Fruit fly (Drosophila melanogaster) whole organism, embryonic: ENCODE data around the gene CG34056.

Source experiments
- Adf1 ChIP-seq: fragments of 200-800 bp; sonication (Bioruptor generic); IDR thresholded peaks from 2 replicates; pipeline ENCODE4 v1.3.6; 2022; ENCODE audit warnings: missing biosample characterization, missing genetic modification characterization
- Atf3 ChIP-seq: fragments of 200-800 bp; sonication (Bioruptor generic); optimal IDR thresholded peaks from 3 replicates; lab custom pipeline; 2016; ENCODE audit warnings: missing biosample characterization, missing genetic modification characterization
- Blimp-1 ChIP-seq: fragments of 200-800 bp; sonication (Bioruptor generic); optimal IDR thresholded peaks from 3 replicates; lab custom pipeline; 2018; ENCODE audit warnings: missing biosample characterization, missing genetic modification characterization, mild to moderate bottlenecking, moderate library complexity, missing genetic modification reagents
- CG10543 ChIP-seq: fragments of 200-800 bp; sonication (Bioruptor generic); optimal IDR thresholded peaks from 3 replicates; lab custom pipeline; 2017; ENCODE audit warnings: missing biosample characterization, mild to moderate bottlenecking, missing genetic modification characterization, moderate library complexity
- CG11504 ChIP-seq: fragments of 200-800 bp; sonication (Bioruptor generic); optimal IDR thresholded peaks from 3 replicates; lab custom pipeline; 2019; ENCODE audit warnings: missing biosample characterization, mild to moderate bottlenecking, missing genetic modification characterization, moderate library complexity
- CG12942 ChIP-seq: fragments of 200-800 bp; sonication (Bioruptor generic); optimal IDR thresholded peaks from 3 replicates; lab custom pipeline; 2016; ENCODE audit warnings: missing biosample characterization, missing genetic modification characterization
- CG13894 ChIP-seq: fragments of 200-800 bp; sonication (Bioruptor generic); optimal IDR thresholded peaks from 3 replicates; lab custom pipeline; 2018; ENCODE audit warnings: missing biosample characterization, mild to moderate bottlenecking, missing genetic modification characterization, moderate library complexity
- CG15514 ChIP-seq: fragments of 200-800 bp; sonication (Bioruptor generic); optimal IDR thresholded peaks from 3 replicates; lab custom pipeline; 2017; ENCODE audit warnings: missing biosample characterization, missing genetic modification characterization, mild to moderate bottlenecking, moderate library complexity, missing genetic modification reagents
- CG16863 ChIP-seq: fragments of 200-800 bp; sonication (Bioruptor generic); optimal IDR thresholded peaks from 3 replicates; lab custom pipeline; 2016; ENCODE audit warnings: missing biosample characterization, missing genetic modification characterization
- CG17328 ChIP-seq: fragments of 200-800 bp; sonication (Bioruptor generic); IDR thresholded peaks from 2 replicates; pipeline ENCODE4 v1.3.6; 2022; ENCODE audit warnings: missing biosample characterization, missing genetic modification characterization
- CG17829 ChIP-seq: fragments of 200-800 bp; optimal IDR thresholded peaks from 2 replicates; lab custom pipeline; 2019; ENCODE audit warnings: missing biosample characterization, mild to moderate bottlenecking, missing genetic modification characterization, moderate library complexity
- CG1792 ChIP-seq: fragments of 200-800 bp; sonication (Bioruptor generic); optimal IDR thresholded peaks from 2 replicates; lab custom pipeline; 2016; ENCODE audit warnings: missing biosample characterization, missing genetic modification characterization
- CG18262 ChIP-seq: fragments of 200-800 bp; optimal IDR thresholded peaks from 3 replicates; lab custom pipeline; 2019; ENCODE audit warnings: missing biosample characterization, mild to moderate bottlenecking, missing genetic modification characterization, moderate library complexity
- CG2712 ChIP-seq: fragments of 200-800 bp; optimal IDR thresholded peaks from 3 replicates; lab custom pipeline; 2019; ENCODE audit warnings: missing biosample characterization, mild to moderate bottlenecking, missing genetic modification characterization, moderate library complexity
- CG32767 ChIP-seq: fragments of 200-800 bp; sonication (Bioruptor generic); IDR thresholded peaks from 2 replicates; pipeline ENCODE4 v1.3.6; 2022; ENCODE audit warnings: missing biosample characterization, missing genetic modification characterization
- CG42726 ChIP-seq: fragments of 200-800 bp; sonication (Bioruptor generic); IDR thresholded peaks from 2 replicates; pipeline ENCODE4 v1.3.6; 2022; ENCODE audit warnings: missing biosample characterization, missing genetic modification characterization; ENCODE audit not compliant: partially characterized antibody
- CG43689 ChIP-seq: fragments of 200-800 bp; sonication (Bioruptor generic); IDR thresholded peaks from 2 replicates; pipeline ENCODE4 v1.3.6; 2022; ENCODE audit warnings: missing biosample characterization, missing genetic modification characterization
- CG4404 ChIP-seq: fragments of 200-800 bp; sonication (Bioruptor generic); IDR thresholded peaks from 2 replicates; pipeline ENCODE4 v1.3.6; 2022; ENCODE audit warnings: missing biosample characterization, missing genetic modification characterization
- CG6765 ChIP-seq: fragments of 200-800 bp; sonication (Bioruptor generic); optimal IDR thresholded peaks from 3 replicates; lab custom pipeline; 2017; ENCODE audit warnings: missing biosample characterization, mild to moderate bottlenecking, missing genetic modification characterization
- CG7745 ChIP-seq: fragments of 200-800 bp; sonication (Bioruptor generic); optimal IDR thresholded peaks from 2 replicates; lab custom pipeline; 2018; ENCODE audit warnings: missing biosample characterization, mild to moderate bottlenecking, missing genetic modification characterization, moderate library complexity
- CG8089 ChIP-seq: fragments of 200-800 bp; sonication (Bioruptor generic); optimal IDR thresholded peaks from 3 replicates; lab custom pipeline; 2016; ENCODE audit warnings: missing biosample characterization, missing genetic modification characterization
- Camta ChIP-seq: fragments of 200-800 bp; sonication (Bioruptor generic); optimal IDR thresholded peaks from 2 replicates; lab custom pipeline; 2016; ENCODE audit warnings: missing biosample characterization, missing genetic modification characterization
- CoRest ChIP-seq: fragments of 200-800 bp; sonication (Bioruptor generic); optimal IDR thresholded peaks from 3 replicates; lab custom pipeline; 2018; ENCODE audit warnings: missing biosample characterization, mild to moderate bottlenecking, missing genetic modification characterization, moderate library complexity
- D19B ChIP-seq: fragments of 200-800 bp; sonication (Bioruptor generic); optimal IDR thresholded peaks from 2 replicates; lab custom pipeline; 2017; ENCODE audit warnings: missing biosample characterization, mild to moderate bottlenecking, missing genetic modification characterization
- Doc3 ChIP-seq: fragments of 200-800 bp; sonication (Bioruptor generic); IDR thresholded peaks from 3 replicates; pipeline ENCODE4 v1.3.6; 2022; ENCODE audit warnings: missing biosample characterization, missing genetic modification characterization; ENCODE audit not compliant: partially characterized antibody
- Elba2 ChIP-seq: fragments of 200-800 bp; sonication (Bioruptor generic); optimal IDR thresholded peaks from 3 replicates; lab custom pipeline; 2016; ENCODE audit warnings: missing biosample characterization, missing genetic modification characterization
- Fer3 ChIP-seq: fragments of 200-800 bp; sonication (Bioruptor generic); optimal IDR thresholded peaks from 2 replicates; lab custom pipeline; 2018; ENCODE audit warnings: missing biosample characterization, mild to moderate bottlenecking, missing genetic modification characterization, moderate library complexity
- Hmx ChIP-seq: fragments of 200-800 bp; sonication (Bioruptor generic); optimal IDR thresholded peaks from 2 replicates; lab custom pipeline; 2016; ENCODE audit warnings: missing biosample characterization, missing genetic modification characterization
- Hr39 ChIP-seq: fragments of >200 bp; optimal IDR thresholded peaks from 2 replicates; lab custom pipeline; 2017
- NFAT ChIP-seq: fragments of 200-800 bp; sonication (Bioruptor generic); IDR thresholded peaks from 2 replicates; pipeline ENCODE4 v1.3.6; 2022; ENCODE audit warnings: missing biosample characterization, missing genetic modification characterization
- Nf-YA ChIP-seq: fragments of 200-800 bp; sonication (Bioruptor generic); IDR thresholded peaks from 2 replicates; pipeline ENCODE4 v1.3.6; 2022; ENCODE audit warnings: missing biosample characterization, missing genetic modification characterization
- Rx ChIP-seq: fragments of 200-800 bp; sonication (Bioruptor generic); IDR thresholded peaks from 2 replicates; pipeline ENCODE4 v1.3.6; 2022; ENCODE audit warnings: missing biosample characterization, missing genetic modification characterization
- Usf ChIP-seq: fragments of 200-800 bp; sonication (Bioruptor generic); optimal IDR thresholded peaks from 2 replicates; lab custom pipeline; 2017; ENCODE audit warnings: missing genotype, missing biosample characterization, missing genetic modification characterization
- abd-A ChIP-seq: fragments of 200-800 bp; sonication (Bioruptor generic); optimal IDR thresholded peaks from 3 replicates; lab custom pipeline; 2019; ENCODE audit warnings: missing biosample characterization, mild to moderate bottlenecking, missing genetic modification characterization, moderate library complexity
- ase ChIP-seq: fragments of 200-800 bp; sonication (Bioruptor generic); IDR thresholded peaks from 3 replicates; pipeline ENCODE4 v1.3.6; 2022; ENCODE audit warnings: missing biosample characterization, missing genetic modification characterization
- ash1 ChIP-seq: fragments of 200-800 bp; sonication (Bioruptor generic); optimal IDR thresholded peaks from 2 replicates; lab custom pipeline; 2018; ENCODE audit warnings: missing biosample characterization, mild to moderate bottlenecking, missing genetic modification characterization
- az2 ChIP-seq: fragments of 200-800 bp; sonication (Bioruptor generic); optimal IDR thresholded peaks from 3 replicates; lab custom pipeline; 2016; ENCODE audit warnings: missing biosample characterization, missing genetic modification characterization
- bowl ChIP-seq: fragments of 200-800 bp; sonication (Bioruptor generic); IDR thresholded peaks from 2 replicates; pipeline ENCODE4 v1.3.6; 2022; ENCODE audit warnings: missing biosample characterization, missing genetic modification characterization
- chinmo ChIP-seq: fragments of 200-800 bp; sonication (Bioruptor generic); IDR thresholded peaks from 4 replicates; pipeline ENCODE4 v1.3.6; 2022; ENCODE audit warnings: missing biosample characterization, missing genetic modification characterization; ENCODE audit not compliant: partially characterized antibody
- crp ChIP-seq, 2 experiments: fragments of 200-800 bp; sonication (Bioruptor generic); optimal IDR thresholded peaks; 2 replicates in 1 of 2; 3 replicates in 1 of 2; lab custom pipeline; 2017; ENCODE audit warnings: missing biosample characterization in 2 of 2, missing genetic modification characterization in 2 of 2, mild to moderate bottlenecking in 1 of 2, moderate library complexity in 1 of 2
- dpn ChIP-seq, 2 experiments: fragments of 200-800 bp; sonication (Bioruptor generic); optimal IDR thresholded peaks; 3 replicates each; lab custom pipeline; 2016; ENCODE audit warnings: missing biosample characterization in 2 of 2, missing genetic modification characterization in 2 of 2
- ems ChIP-seq: fragments of 200-800 bp; sonication (Bioruptor generic); optimal IDR thresholded peaks from 3 replicates; lab custom pipeline; 2016; ENCODE audit warnings: missing biosample characterization, missing genetic modification characterization
- eve ChIP-seq, 2 experiments: fragments of >200 bp; optimal IDR thresholded peaks; 2 replicates each; lab custom pipeline; 2017; ENCODE audit warnings: missing biosample characterization in 2 of 2, missing genetic modification characterization in 2 of 2
- fu2 ChIP-seq: fragments of 200-800 bp; sonication (Bioruptor generic); optimal IDR thresholded peaks from 2 replicates; lab custom pipeline; 2016; ENCODE audit warnings: missing biosample characterization, missing genetic modification characterization
- lilli ChIP-seq: fragments of 200-800 bp; sonication (Bioruptor generic); optimal IDR thresholded peaks from 3 replicates; lab custom pipeline; 2016; ENCODE audit warnings: missing biosample characterization, missing genetic modification characterization
- pum ChIP-seq: fragments of 200-800 bp; sonication (Bioruptor generic); optimal IDR thresholded peaks from 2 replicates; lab custom pipeline; 2016; ENCODE audit warnings: missing biosample characterization, missing genetic modification characterization
- sens-2 ChIP-seq: fragments of 200-800 bp; sonication (Bioruptor generic); IDR thresholded peaks from 2 replicates; pipeline ENCODE4 v1.3.6; 2022; ENCODE audit warnings: missing biosample characterization, missing genetic modification characterization
- sug ChIP-seq: fragments of 200-800 bp; optimal IDR thresholded peaks from 2 replicates; lab custom pipeline; 2019; ENCODE audit warnings: missing biosample characterization, mild to moderate bottlenecking, missing genetic modification characterization, moderate library complexity
- trh ChIP-seq: fragments of 200-800 bp; sonication (Bioruptor generic); optimal IDR thresholded peaks from 2 replicates; lab custom pipeline; 2016; ENCODE audit warnings: missing biosample characterization, missing genetic modification characterization
- z ChIP-seq: fragments of 200-800 bp; sonication (Bioruptor generic); IDR thresholded peaks from 3 replicates; pipeline ENCODE4 v1.3.6; 2022; ENCODE audit warnings: missing biosample characterization, missing genetic modification characterization
- zf30C ChIP-seq: fragments of 200-800 bp; sonication (Bioruptor generic); optimal IDR thresholded peaks from 3 replicates; lab custom pipeline; 2018; ENCODE audit warnings: missing biosample characterization, mild to moderate bottlenecking, missing genetic modification characterization

Gene CG34056

dm6 chr3L:908508-909162 is 12.9 kb downstream of the CG34056 start, which contains the start of gene nerfin-1 (continued):
- TF ChIP-seq Usf (peak; percentile 16), Atf3 (GFP tag; lab: Kevin White, UChicago) (no peak), Hmx (GFP tag; lab: Kevin White, UChicago) (no peak), chinmo (GFP tag; lab: Robert Waterston, UW) (no peak), CG12942 (GFP tag; lab: Kevin White, UChicago) (no peak), CG13894 (tag; lab: Kevin White, UChicago) (no peak), pum (GFP tag; lab: Kevin White, UChicago) (peak; percentile 17), Adf1 (no peak; the same call in 1 of the 2 replicates), CG8089 (no peak), bowl (GFP tag; lab: Robert Waterston, UW) (no peak), Blimp-1 (GFP tag; lab: Kevin White, UChicago) (peak; percentile 14), Elba2 (no peak), zf30C (GFP tag; lab: Kevin White, UChicago) (peak; percentile 71), CG1792 (GFP tag; lab: Kevin White, UChicago) (no peak), Nf-YA (GFP tag; lab: Robert Waterston, UW) (no peak), fu2 (GFP tag; lab: Kevin White, UChicago) (no peak), dpn (GFP tag; optimal IDR thresholded peaks at IDR 0.05; lab: Kevin White, UChicago) (no peak), Fer3 (tag; lab: Kevin White, UChicago) (no peak), trh (GFP tag; lab: Kevin White, UChicago) (no peak), CG16863 (GFP tag; lab: Kevin White, UChicago) (peak; percentile 26), CG17829 (tag; lab: Kevin White, UChicago) (no peak), crp (GFP tag; optimal IDR thresholded peaks at IDR 0.05; lab: Kevin White, UChicago) (peak in 1 of 2 experiments; percentile 32), z (GFP tag; lab: Robert Waterston, UW) (no peak), Doc3 (GFP tag; lab: Robert Waterston, UW) (no peak), CG6765 (no peak), CG32767 (GFP tag; lab: Robert Waterston, UW) (no peak), NFAT (GFP tag; lab: Robert Waterston, UW) (no peak), ase (GFP tag; lab: Robert Waterston, UW) (0 out of 3 replicates have a peak, but pooled peaks have one; percentile 16), D19B (GFP tag; lab: Kevin White, UChicago) (no peak), sug (tag; lab: Kevin White, UChicago) (no peak), CG7745 (tag; lab: Kevin White, UChicago) (no peak), Camta (GFP tag; lab: Kevin White, UChicago) (no peak), CG43689 (GFP tag; lab: Robert Waterston, UW) (no peak), abd-A (tag; lab: Kevin White, UChicago) (no peak), CG2712 (tag; lab: Kevin White, UChicago) (peak; percentile 19), Rx (GFP tag; lab: Robert Waterston, UW) (no peak), ash1 (GFP tag; lab: Kevin White, UChicago) (no peak), CG4404 (GFP tag; lab: Robert Waterston, UW) (no peak), lilli (GFP tag; lab: Kevin White, UChicago) (no peak), CG10543 (GFP tag; lab: Kevin White, UChicago) (no peak), eve (GFP tag; optimal IDR thresholded peaks at IDR 0.05; lab: Kevin White, UChicago) (no peak), az2 (GFP tag; lab: Kevin White, UChicago) (peak; percentile 18), CG15514 (GFP tag; lab: Kevin White, UChicago) (no peak), Hr39 (no peak), ems (no peak), CG42726 (no peak), CoRest (tag; lab: Kevin White, UChicago) (peak; percentile 48), CG17328 (no peak), CG18262 (tag; lab: Kevin White, UChicago) (peak; percentile 59), sens-2 (GFP tag; lab: Robert Waterston, UW) (no peak), CG11504 (tag; lab: Kevin White, UChicago) (peak; percentile 56)
